Worm (Caenorhabditis elegans): ENCODE results near the gene nhr-152.

nhr-152 gene

ce11 chrV:7728679-7729027 lies 42.5 kb downstream of the nhr-152 start, which contains the start of gene Y97E10C.1:
Gene Y97E10C.1 (plus strand): TSS chrV:7728879.
- no peak for TF ChIP-seq egl-27 (tag; optimal IDR thresholded peaks at IDR 0.05)
- no peak for TF ChIP-seq ceh-9 (tag; optimal IDR thresholded peaks at IDR 0.05)
- no peak for TF ChIP-seq jun-1 (tag; optimal IDR thresholded peaks at IDR 0.05)
- TF ChIP-seq unc-39 (tag; optimal IDR thresholded peaks at IDR 0.05) = no peak
- TF ChIP-seq nfya-1 (tag; optimal IDR thresholded peaks at IDR 0.05; ENCODE audit: insufficient read depth) = no peak
- TF ChIP-seq nhr-12 (tag; optimal IDR thresholded peaks at IDR 0.05) = no peak
- no peak for TF ChIP-seq snpc-4 (tag; optimal IDR thresholded peaks at IDR 0.05)
- no peak for TF ChIP-seq ceh-16 (tag; optimal IDR thresholded peaks at IDR 0.05)
- TF ChIP-seq elt-1 (tag; optimal IDR thresholded peaks at IDR 0.05) = no peak
- no peak for TF ChIP-seq nhr-43 (tag; optimal IDR thresholded peaks at IDR 0.05; ENCODE audit: poor library complexity, severe bottlenecking)
- no peak for TF ChIP-seq ztf-4 (tag; optimal IDR thresholded peaks at IDR 0.05)
- TF ChIP-seq unc-62 (GFP tag; optimal IDR thresholded peaks at IDR 0.05) = no peak

ce11 chrV:7730488-7730887 lies 44.3 kb downstream of the nhr-152 start:
- TF ChIP-seq tbx-2 (tag; optimal IDR thresholded peaks at IDR 0.05) (no peak), nhr-25 (tag; optimal IDR thresholded peaks at IDR 0.05) (peak; percentile 61), ceh-16 (tag; optimal IDR thresholded peaks at IDR 0.05) (no peak), pha-4 (tag; optimal IDR thresholded peaks at IDR 0.05) (peak; percentile 63), nhr-23 (tag; optimal IDR thresholded peaks at IDR 0.05) (peak; percentile 22), jun-1 (tag; optimal IDR thresholded peaks at IDR 0.05) (peak; percentile 31), lsy-12 (tag; optimal IDR thresholded peaks at IDR 0.05) (peak; percentile 40), unc-39 (tag; optimal IDR thresholded peaks at IDR 0.05) (no peak), sea-2 (GFP tag; optimal IDR thresholded peaks at IDR 0.05) (no peak), elt-2 (tag; optimal IDR thresholded peaks at IDR 0.05) (peak; percentile 21), nfya-1 (tag; optimal IDR thresholded peaks at IDR 0.05; ENCODE audit: insufficient read depth) (peak; percentile 45), elt-3 (tag; optimal IDR thresholded peaks at IDR 0.05) (peak in 1 of 3 experiments; percentile 12)

ce11 chrV:7733240-7733765 lies 47.2 kb downstream of the nhr-152 start:
- TF ChIP-seq nhr-237 (tag; optimal IDR thresholded peaks at IDR 0.05) = no peak
- no peak for TF ChIP-seq R02D3.7 (tag; optimal IDR thresholded peaks at IDR 0.05)
- no peak for TF ChIP-seq ceh-16 (tag; optimal IDR thresholded peaks at IDR 0.05)
- no peak for TF ChIP-seq tbx-2 (tag; optimal IDR thresholded peaks at IDR 0.05)
- no peak for TF ChIP-seq unc-39 (tag; optimal IDR thresholded peaks at IDR 0.05)
- TF ChIP-seq lsy-12 (tag; optimal IDR thresholded peaks at IDR 0.05) = no peak
- TF ChIP-seq hmg-11 (tag; optimal IDR thresholded peaks at IDR 0.05) = no peak
- no peak for TF ChIP-seq lin-39 (tag; optimal IDR thresholded peaks at IDR 0.05)
- TF ChIP-seq ztf-11 (tag; optimal IDR thresholded peaks at IDR 0.05) = no peak
- TF ChIP-seq nfya-1 (tag; optimal IDR thresholded peaks at IDR 0.05; ENCODE audit: insufficient read depth) = no peak
- no peak for TF ChIP-seq ceh-82 (tag; optimal IDR thresholded peaks at IDR 0.05)

- peak; percentile 76 for TF ChIP-seq nfya-1 (tag; optimal IDR thresholded peaks at IDR 0.05; ENCODE audit: insufficient read depth)
- TF ChIP-seq snpc-4 (tag; optimal IDR thresholded peaks at IDR 0.05) = peak; percentile 7
- peak; percentile 83 for TF ChIP-seq skn-1 (tag; optimal IDR thresholded peaks at IDR 0.05)
- TF ChIP-seq unc-62 (GFP tag; optimal IDR thresholded peaks at IDR 0.05) = no peak
- TF ChIP-seq ama-1 (optimal IDR thresholded peaks at IDR 0.05) = peak; percentile 28
- peak; percentile 31 for TF ChIP-seq fkh-10 (GFP tag; optimal IDR thresholded peaks at IDR 0.05)
- TF ChIP-seq pha-4 (tag; optimal IDR thresholded peaks at IDR 0.05) = peak; percentile 77
- TF ChIP-seq lin-39 (tag; optimal IDR thresholded peaks at IDR 0.05) = peak; percentile 82
- TF ChIP-seq nhr-23 (tag; optimal IDR thresholded peaks at IDR 0.05) = peak; percentile 66
- TF ChIP-seq ceh-28 (tag; optimal IDR thresholded peaks at IDR 0.05) = peak; percentile 5
- TF ChIP-seq hmg-11 (tag; optimal IDR thresholded peaks at IDR 0.05) = peak; percentile 57
- TF ChIP-seq elt-3 (tag; optimal IDR thresholded peaks at IDR 0.05) = no peak
- no peak for TF ChIP-seq ceh-16 (tag; optimal IDR thresholded peaks at IDR 0.05)
- peak; percentile 64 for TF ChIP-seq lin-15B (tag; optimal IDR thresholded peaks at IDR 0.05)
- TF ChIP-seq ZK546.5 (tag; optimal IDR thresholded peaks at IDR 0.05) = no peak
- no peak for TF ChIP-seq nhr-76 (tag; optimal IDR thresholded peaks at IDR 0.05)
- no peak for TF ChIP-seq sea-2 (GFP tag; optimal IDR thresholded peaks at IDR 0.05)
- peak; percentile 23 for TF ChIP-seq egl-5 (tag; optimal IDR thresholded peaks at IDR 0.05)
- TF ChIP-seq elt-2 (tag; optimal IDR thresholded peaks at IDR 0.05) = peak; percentile 4
- no peak for TF ChIP-seq elt-1 (tag; optimal IDR thresholded peaks at IDR 0.05)
- no peak for TF ChIP-seq ztf-11 (tag; optimal IDR thresholded peaks at IDR 0.05)
- peak; percentile 65 for TF ChIP-seq nhr-25 (tag; optimal IDR thresholded peaks at IDR 0.05)
- no peak for TF ChIP-seq fkh-2 (tag; optimal IDR thresholded peaks at IDR 0.05)
- no peak for TF ChIP-seq egl-27 (tag; optimal IDR thresholded peaks at IDR 0.05)
Observed at ce11 chrV:7734909-7735308, 48.8 kb downstream of the nhr-152 start, which contains the start of gene clic-1. Gene clic-1 (minus strand): TSS chrV:7734911.

All from whole organism, L3 larva.